Fruit fly (Drosophila melanogaster) whole organism, prepupa: ENCODE measurements around the gene CG33230.

Experiments used
- Blimp-1 ChIP-seq: fragments of 200-800 bp; sonication (Bioruptor generic); optimal IDR thresholded peaks from 3 replicates; lab custom pipeline; 2017; ENCODE audit warnings: missing biosample characterization, missing genetic modification characterization, mild to moderate bottlenecking, moderate library complexity, missing genetic modification reagents
- CG10631 ChIP-seq: fragments of 200-800 bp; sonication (Bioruptor generic); optimal IDR thresholded peaks from 2 replicates; lab custom pipeline; 2016; ENCODE audit warnings: missing biosample characterization, missing genetic modification characterization
- CG10669 ChIP-seq: fragments of 200-800 bp; sonication (Bioruptor generic); optimal IDR thresholded peaks from 3 replicates; lab custom pipeline; 2018; ENCODE audit warnings: missing biosample characterization, mild to moderate bottlenecking, missing genetic modification characterization, moderate library complexity
- CG11762 ChIP-seq: fragments of 200-800 bp; sonication (Bioruptor generic); optimal IDR thresholded peaks from 3 replicates; lab custom pipeline; 2016; ENCODE audit warnings: missing biosample characterization, missing genetic modification characterization; ENCODE audit not compliant: insufficient read depth
- CG11902 ChIP-seq: fragments of 200-800 bp; sonication (Bioruptor generic); optimal IDR thresholded peaks from 3 replicates; lab custom pipeline; 2016; ENCODE audit warnings: missing biosample characterization, missing genetic modification characterization
- CG15336 ChIP-seq: fragments of 200-800 bp; sonication (Bioruptor generic); IDR thresholded peaks from 2 replicates; pipeline ENCODE4 v1.3.6; 2022; ENCODE audit warnings: missing biosample characterization, missing genetic modification characterization
- CG1621 ChIP-seq: fragments of 200-800 bp; sonication (Bioruptor generic); optimal IDR thresholded peaks from 3 replicates; lab custom pipeline; 2018; ENCODE audit warnings: missing biosample characterization, mild to moderate bottlenecking, missing genetic modification characterization
- CG16779 ChIP-seq: fragments of 200-800 bp; sonication (Bioruptor generic); optimal IDR thresholded peaks from 3 replicates; lab custom pipeline; 2017; ENCODE audit warnings: missing biosample characterization, mild to moderate bottlenecking, missing genetic modification characterization
- CG3032 ChIP-seq: fragments of 200-800 bp; optimal IDR thresholded peaks from 2 replicates; lab custom pipeline; 2019; ENCODE audit warnings: missing biosample characterization, mild to moderate bottlenecking, missing genetic modification characterization, moderate library complexity
- CG32006 ChIP-seq: fragments of 200-800 bp; sonication (Bioruptor generic); optimal IDR thresholded peaks from 3 replicates; lab custom pipeline; 2017; ENCODE audit warnings: missing biosample characterization, mild to moderate bottlenecking, missing genetic modification characterization
- CG3919 ChIP-seq: fragments of 200-800 bp; sonication (Bioruptor generic); optimal IDR thresholded peaks from 3 replicates; lab custom pipeline; 2016; ENCODE audit warnings: missing biosample characterization, missing genetic modification characterization
- CG4318 ChIP-seq: fragments of 200-800 bp; sonication (Bioruptor generic); optimal IDR thresholded peaks from 3 replicates; lab custom pipeline; 2017; ENCODE audit warnings: missing biosample characterization, mild to moderate bottlenecking, missing genetic modification characterization
- CG6163 ChIP-seq: fragments of 200-800 bp; sonication (Bioruptor generic); IDR thresholded peaks from 3 replicates; pipeline ENCODE4 v1.3.6; 2022; ENCODE audit warnings: missing biosample characterization, missing genetic modification characterization
- CG6276 ChIP-seq: fragments of 200-800 bp; sonication (Bioruptor generic); optimal IDR thresholded peaks from 2 replicates; lab custom pipeline; 2017; ENCODE audit warnings: missing biosample characterization, mild to moderate bottlenecking, missing genetic modification characterization
- CG6808 ChIP-seq: fragments of 200-800 bp; sonication (Bioruptor generic); optimal IDR thresholded peaks from 3 replicates; lab custom pipeline; 2017; ENCODE audit warnings: missing biosample characterization, missing genetic modification characterization, mild to moderate bottlenecking, moderate library complexity, missing genetic modification reagents
- CG6854 ChIP-seq: fragments of 200-800 bp; sonication (Bioruptor generic); optimal IDR thresholded peaks from 2 replicates; lab custom pipeline; 2017; ENCODE audit warnings: missing biosample characterization, mild to moderate bottlenecking, missing genetic modification characterization
- CG7368 ChIP-seq: fragments of 200-800 bp; sonication (Bioruptor generic); optimal IDR thresholded peaks from 3 replicates; lab custom pipeline; 2016; ENCODE audit warnings: missing biosample characterization, missing genetic modification characterization
- CG8119 ChIP-seq: fragments of 200-800 bp; sonication (Bioruptor generic); IDR thresholded peaks from 3 replicates; pipeline ENCODE4 v1.3.6; 2022; ENCODE audit warnings: missing biosample characterization, missing genetic modification characterization
- CG8319 ChIP-seq: fragments of 200-800 bp; sonication (Bioruptor generic); optimal IDR thresholded peaks from 3 replicates; lab custom pipeline; 2016; ENCODE audit warnings: missing biosample characterization, missing genetic modification characterization
- CG9139 ChIP-seq: fragments of 200-800 bp; sonication (Bioruptor generic); optimal IDR thresholded peaks from 3 replicates; lab custom pipeline; 2017; ENCODE audit warnings: missing biosample characterization, mild to moderate bottlenecking, missing genetic modification characterization
- Eip75B ChIP-seq: fragments of 200-800 bp; sonication (Bioruptor generic); optimal IDR thresholded peaks from 3 replicates; lab custom pipeline; 2016; ENCODE audit warnings: missing biosample characterization, missing genetic modification characterization
- Eip78C ChIP-seq: fragments of 200-800 bp; sonication (Bioruptor generic); peaks from one replicate; lab custom pipeline; 2016; ENCODE audit warnings: missing biosample characterization, missing genetic modification characterization
- Ets96B ChIP-seq: fragments of 200-800 bp; optimal IDR thresholded peaks from 2 replicates; lab custom pipeline; 2019; ENCODE audit warnings: missing biosample characterization, mild to moderate bottlenecking, missing genetic modification characterization, moderate library complexity
- Gug ChIP-seq: fragments of 200-800 bp; sonication (Bioruptor generic); IDR thresholded peaks from 2 replicates; pipeline ENCODE4 v1.3.6; 2022; ENCODE audit warnings: missing biosample characterization, missing genetic modification characterization
- Hr39 ChIP-seq: fragments of 200-800 bp; sonication (Bioruptor generic); optimal IDR thresholded peaks from 2 replicates; lab custom pipeline; 2016; ENCODE audit warnings: missing biosample characterization, missing genetic modification characterization
- Hr4 ChIP-seq: fragments of 200-800 bp; sonication (Bioruptor generic); optimal IDR thresholded peaks from 3 replicates; lab custom pipeline; 2016; ENCODE audit warnings: missing biosample characterization, missing genetic modification characterization
- Met ChIP-seq: fragments of 200-800 bp; sonication (Bioruptor generic); optimal IDR thresholded peaks from 3 replicates; lab custom pipeline; 2016; ENCODE audit warnings: missing biosample characterization, missing genetic modification characterization
- Sox102F ChIP-seq: fragments of 200-800 bp; sonication (Bioruptor generic); optimal IDR thresholded peaks from 2 replicates; lab custom pipeline; 2016; ENCODE audit warnings: missing biosample characterization, mild to moderate bottlenecking, missing genetic modification characterization
- Sox14 ChIP-seq: fragments of 200-800 bp; sonication (Bioruptor generic); optimal IDR thresholded peaks from 3 replicates; lab custom pipeline; 2016; ENCODE audit warnings: missing biosample characterization, missing genetic modification characterization
- dac ChIP-seq: fragments of 200-800 bp; sonication (Bioruptor generic); optimal IDR thresholded peaks from 2 replicates; lab custom pipeline; 2017; ENCODE audit warnings: missing biosample characterization, mild to moderate bottlenecking, missing genetic modification characterization
- dsx ChIP-seq: fragments of 200-800 bp; optimal IDR thresholded peaks from 3 replicates; lab custom pipeline; 2019; ENCODE audit warnings: missing biosample characterization, mild to moderate bottlenecking, missing genetic modification characterization, moderate library complexity; ENCODE audit not compliant: poor library complexity, severe bottlenecking
- eg ChIP-seq: fragments of 200-800 bp; sonication (Bioruptor generic); IDR thresholded peaks from 3 replicates; pipeline ENCODE4 v1.3.6; 2022; ENCODE audit warnings: missing biosample characterization, missing genetic modification characterization
- esn ChIP-seq: fragments of 200-800 bp; sonication (Bioruptor generic); optimal IDR thresholded peaks from 2 replicates; lab custom pipeline; 2016; ENCODE audit warnings: missing biosample characterization, mild to moderate bottlenecking, missing genetic modification characterization, moderate library complexity
- fd85E ChIP-seq: fragments of 200-800 bp; sonication (Bioruptor generic); optimal IDR thresholded peaks from 3 replicates; lab custom pipeline; 2016; ENCODE audit warnings: missing biosample characterization, missing genetic modification characterization
- fkh ChIP-seq: fragments of 200-800 bp; sonication (Bioruptor generic); optimal IDR thresholded peaks from 3 replicates; lab custom pipeline; 2017; ENCODE audit warnings: missing biosample characterization, mild to moderate bottlenecking, missing genetic modification characterization, moderate library complexity
- lz ChIP-seq: fragments of 200-800 bp; sonication (Bioruptor generic); optimal IDR thresholded peaks from 3 replicates; lab custom pipeline; 2016; ENCODE audit warnings: missing biosample characterization, missing genetic modification characterization
- net ChIP-seq: fragments of 200-800 bp; sonication (Bioruptor generic); optimal IDR thresholded peaks from 3 replicates; lab custom pipeline; 2016; ENCODE audit warnings: missing biosample characterization, missing genetic modification characterization
- pdm3 ChIP-seq: fragments of 200-800 bp; sonication (Bioruptor generic); optimal IDR thresholded peaks from 3 replicates; lab custom pipeline; 2016; ENCODE audit warnings: missing biosample characterization, missing genetic modification characterization
- spab ChIP-seq: fragments of 200-800 bp; sonication (Bioruptor generic); optimal IDR thresholded peaks from 2 replicates; lab custom pipeline; 2017; ENCODE audit warnings: missing biosample characterization, mild to moderate bottlenecking, missing genetic modification characterization, missing genetic modification reagents
- ss ChIP-seq, 2 experiments: fragments of 200-800 bp; sonication (Bioruptor generic); optimal IDR thresholded peaks; 2 replicates in 1 of 2; 3 replicates in 1 of 2; lab custom pipeline; 2017 to 2018; ENCODE audit warnings: mild to moderate bottlenecking in 2 of 2, missing biosample characterization in 2 of 2, missing genetic modification characterization in 2 of 2, moderate library complexity in 1 of 2
- svp ChIP-seq: fragments of 200-800 bp; sonication (Bioruptor generic); peaks from one replicate; lab custom pipeline; 2016; ENCODE audit warnings: missing biosample characterization, missing genetic modification characterization
- topi ChIP-seq: fragments of 200-800 bp; sonication (Bioruptor generic); optimal IDR thresholded peaks from 3 replicates; lab custom pipeline; 2016; ENCODE audit warnings: missing biosample characterization, missing genetic modification characterization
- vri ChIP-seq: fragments of 200-800 bp; sonication (Bioruptor generic); optimal IDR thresholded peaks from 3 replicates; lab custom pipeline; 2016; ENCODE audit warnings: missing biosample characterization, mild to moderate bottlenecking, missing genetic modification characterization

The CG33230 gene

dm6 chr3L:1584781-1585180 lies 33.4 kb upstream of the CG33230 start (continued):
- TF ChIP-seq dsx (GFP tag; lab: Kevin White, UChicago) (peak; percentile 76), svp (peak; percentile 94), Sox14 (GFP tag; lab: Kevin White, UChicago) (peak; percentile 72), Hr39 (GFP tag; lab: Kevin White, UChicago) (peak; percentile 82), CG6276 (GFP tag; lab: Kevin White, UChicago) (peak; percentile 89), spab (GFP tag; lab: Kevin White, UChicago) (peak; percentile 76), Blimp-1 (peak; percentile 57), CG6808 (GFP tag; lab: Kevin White, UChicago) (peak; percentile 79), CG1621 (peak; percentile 50), CG11902 (peak; percentile 86), CG10631 (peak; percentile 69), Hr4 (GFP tag; lab: Kevin White, UChicago) (peak; percentile 82), fd85E (GFP tag; lab: Kevin White, UChicago) (peak; percentile 82)

- peak; percentile 8 for TF ChIP-seq esn
- no peak for TF ChIP-seq CG8319 (GFP tag; lab: Kevin White, UChicago)
- peak; percentile 5 for TF ChIP-seq net (GFP tag; lab: Kevin White, UChicago)
- TF ChIP-seq fd85E (GFP tag; lab: Kevin White, UChicago), result peak; percentile 65
- peak; percentile 74 for TF ChIP-seq Eip78C
- peak; percentile 73 for TF ChIP-seq fkh
- TF ChIP-seq svp, result peak; percentile 88
- TF ChIP-seq Ets96B (tag; lab: Kevin White, UChicago), result peak; percentile 38
- TF ChIP-seq dsx (GFP tag; lab: Kevin White, UChicago), result peak; percentile 66
- peak; percentile 77 for TF ChIP-seq CG16779 (tag; lab: Kevin White, UChicago)
- no peak for TF ChIP-seq CG4318
- TF ChIP-seq CG6854, result peak; percentile 81
- TF ChIP-seq CG10631, result no peak
- TF ChIP-seq CG11902, result no peak
- peak; percentile 80 for TF ChIP-seq CG8119 (GFP tag; lab: Robert Waterston, UW)
- no peak for TF ChIP-seq pdm3 (GFP tag; lab: Kevin White, UChicago)
- no peak for TF ChIP-seq lz (GFP tag; lab: Kevin White, UChicago)
- TF ChIP-seq Hr4 (GFP tag; lab: Kevin White, UChicago), result no peak
- peak; percentile 87 for TF ChIP-seq CG6163
- peak; percentile 47 for TF ChIP-seq spab (GFP tag; lab: Kevin White, UChicago)
- peak; percentile 41 for TF ChIP-seq CG3919 (GFP tag; lab: Kevin White, UChicago)
- peak; percentile 66 for TF ChIP-seq CG9139 (GFP tag; lab: Kevin White, UChicago)
- TF ChIP-seq CG7368 (GFP tag; lab: Kevin White, UChicago), result peak; percentile 11
- peak; percentile 87 for TF ChIP-seq eg (GFP tag; lab: Robert Waterston, UW)
- TF ChIP-seq ss (GFP tag; optimal IDR thresholded peaks at IDR 0.05; lab: Kevin White, UChicago), result peak; percentile 67 to 77
- peak; percentile 48 for TF ChIP-seq CG11762
- TF ChIP-seq dac (GFP tag; lab: Kevin White, UChicago), result peak; percentile 4
- TF ChIP-seq CG6276 (GFP tag; lab: Kevin White, UChicago), result peak; percentile 90
- peak; percentile 78 for TF ChIP-seq vri (GFP tag; lab: Kevin White, UChicago)
- TF ChIP-seq Gug (GFP tag; lab: Robert Waterston, UW), result peak; percentile 38; the same call in 1 of the 2 replicates
- TF ChIP-seq Met (GFP tag; lab: Kevin White, UChicago), result peak; percentile 9
- peak; percentile 38 for TF ChIP-seq CG3032
- peak; percentile 16 for TF ChIP-seq topi (GFP tag; lab: Kevin White, UChicago)
- no peak for TF ChIP-seq Hr39 (GFP tag; lab: Kevin White, UChicago)
- peak; percentile 16 for TF ChIP-seq Eip75B (GFP tag; lab: Kevin White, UChicago)
- TF ChIP-seq CG6808 (GFP tag; lab: Kevin White, UChicago), result peak; percentile 64
- peak; percentile 52 for TF ChIP-seq Sox102F (GFP tag; lab: Kevin White, UChicago)
- peak; percentile 70 for TF ChIP-seq CG15336
- peak; percentile 54 for TF ChIP-seq CG10669 (GFP tag; lab: Kevin White, UChicago)
- no peak for TF ChIP-seq CG32006 (GFP tag; lab: Kevin White, UChicago)
- TF ChIP-seq, all 60 proteins: peak for 31
Observed at dm6 chr3L:1586266-1587054, 31.8 kb upstream of the CG33230 start.
